Worm (Caenorhabditis elegans) whole organism, L2 larva: Measurements from ENCODE around the gene cdk-5.
A peak's percentile ranks its signal among the peaks of the same experiment; 100 is the strongest.

ENCODE experiments used
- C34F6.9 ChIP-seq: fragments of 150-350 bp; optimal IDR thresholded peaks from 2 replicates; lab custom pipeline; 2014; ENCODE audit warnings: missing biosample characterization, missing genetic modification characterization
- F13H6.1 ChIP-seq: sonication (generic microtip); optimal IDR thresholded peaks from 2 replicates; lab custom pipeline; 2016; ENCODE audit warnings: missing genetic modification characterization, missing compliant biosample characterization
- R02D3.7 ChIP-seq: fragments of 150-350 bp; optimal IDR thresholded peaks from 2 replicates; lab custom pipeline; 2014; ENCODE audit warnings: missing biosample characterization, missing genetic modification characterization
- Y55F3AM.14 ChIP-seq: fragments of 200-800 bp; sonication (Bioruptor generic); optimal IDR thresholded peaks from 2 replicates; lab custom pipeline; 2018; ENCODE audit warnings: mild to moderate bottlenecking, missing genetic modification characterization, missing compliant biosample characterization
- ZK546.5 ChIP-seq: sonication (generic microtip); optimal IDR thresholded peaks from 2 replicates; lab custom pipeline; 2017; ENCODE audit warnings: missing biosample characterization, missing genetic modification characterization
- alr-1 ChIP-seq: fragments of 150-350 bp; optimal IDR thresholded peaks from 2 replicates; lab custom pipeline; 2014; ENCODE audit warnings: missing biosample characterization, missing genetic modification characterization
- aly-2 ChIP-seq: fragments of 150-350 bp; optimal IDR thresholded peaks from 2 replicates; lab custom pipeline; 2014; ENCODE audit warnings: missing biosample characterization, missing genetic modification characterization
- ama-1 ChIP-seq: fragments of 150-350 bp; optimal IDR thresholded peaks from 2 replicates; lab custom pipeline; 2018; ENCODE audit warnings: inconsistent platforms
- blmp-1 ChIP-seq: sonication (generic microtip); optimal IDR thresholded peaks from 2 replicates; lab custom pipeline; 2017; ENCODE audit warnings: missing genetic modification characterization, mild to moderate bottlenecking, missing compliant biosample characterization, antibody characterized with exemption, moderate library complexity; ENCODE audit not compliant: insufficient read depth
- ceh-16 ChIP-seq: fragments of 150-350 bp; optimal IDR thresholded peaks from 2 replicates; lab custom pipeline; 2014; ENCODE audit warnings: missing biosample characterization, missing genetic modification characterization
- ceh-82 ChIP-seq: fragments of 150-350 bp; optimal IDR thresholded peaks from 2 replicates; lab custom pipeline; 2014; ENCODE audit warnings: missing biosample characterization, missing genetic modification characterization
- crh-2 ChIP-seq: sonication (generic microtip); optimal IDR thresholded peaks from 2 replicates; lab custom pipeline; 2017; ENCODE audit warnings: missing biosample characterization, missing genetic modification characterization
- dmd-4 ChIP-seq: sonication (generic microtip); optimal IDR thresholded peaks from 2 replicates; lab custom pipeline; 2017; ENCODE audit warnings: missing biosample characterization, missing genetic modification characterization
- egl-27 ChIP-seq: sonication (generic microtip); optimal IDR thresholded peaks from 3 replicates; lab custom pipeline; 2017; ENCODE audit warnings: missing biosample characterization, missing genetic modification reagents, missing genetic modification characterization
- elt-1 ChIP-seq: fragments of 150-350 bp; optimal IDR thresholded peaks from 2 replicates; lab custom pipeline; 2014; ENCODE audit warnings: missing biosample characterization, missing genetic modification characterization
- elt-3 ChIP-seq: sonication (generic microtip); optimal IDR thresholded peaks from 2 replicates; lab custom pipeline; 2017; ENCODE audit warnings: missing biosample characterization, missing genetic modification characterization
- fos-1 ChIP-seq: fragments of 150-350 bp; optimal IDR thresholded peaks from 2 replicates; lab custom pipeline; 2014; ENCODE audit warnings: missing biosample characterization, missing genetic modification characterization
- gmeb-1 ChIP-seq: fragments of 150-350 bp; optimal IDR thresholded peaks from 2 replicates; lab custom pipeline; 2014; ENCODE audit warnings: missing biosample characterization, missing genetic modification characterization
- lin-11 ChIP-seq: fragments of 150-350 bp; sonication (generic microtip); optimal IDR thresholded peaks from 2 replicates; lab custom pipeline; 2014; ENCODE audit warnings: missing biosample characterization, missing genetic modification characterization, inconsistent platforms, mixed read lengths
- lin-13 ChIP-seq: fragments of 150-350 bp; optimal IDR thresholded peaks from 2 replicates; lab custom pipeline; 2014; ENCODE audit warnings: missing biosample characterization, missing genetic modification reagents, missing genetic modification characterization
- lin-39 ChIP-seq: fragments of 150-350 bp; optimal IDR thresholded peaks from 2 replicates; lab custom pipeline; 2014; ENCODE audit warnings: missing biosample characterization, missing genetic modification reagents, missing genetic modification characterization
- lsy-2 ChIP-seq, 2 experiments: fragments of 150-350 bp in 1 of 2; sonication (generic microtip) in 1 of 2; optimal IDR thresholded peaks; 2 replicates each; lab custom pipeline; 2014 to 2017; ENCODE audit warnings: missing biosample characterization in 2 of 2, missing genetic modification characterization in 2 of 2
- mab-5 ChIP-seq: fragments of 150-350 bp; optimal IDR thresholded peaks from 2 replicates; lab custom pipeline; 2014; ENCODE audit warnings: missing biosample characterization, missing genetic modification characterization
- mbf-1 ChIP-seq: sonication (generic microtip); optimal IDR thresholded peaks from 2 replicates; lab custom pipeline; 2017; ENCODE audit warnings: missing biosample characterization, missing genetic modification characterization
- mdl-1 ChIP-seq, 2 experiments: fragments of 150-350 bp in 1 of 2; sonication (generic microtip) in 1 of 2; optimal IDR thresholded peaks; 2 replicates each; lab custom pipeline; 2017; ENCODE audit warnings: missing biosample characterization in 2 of 2, missing genetic modification characterization in 2 of 2
- nhr-10 ChIP-seq: sonication (generic microtip); optimal IDR thresholded peaks from 2 replicates; lab custom pipeline; 2017; ENCODE audit warnings: missing biosample characterization, missing genetic modification characterization
- nhr-11 ChIP-seq: fragments of 150-350 bp; optimal IDR thresholded peaks from 2 replicates; lab custom pipeline; 2014; ENCODE audit warnings: missing biosample characterization, missing genetic modification characterization
- nhr-12 ChIP-seq: fragments of 150-350 bp; optimal IDR thresholded peaks from 2 replicates; lab custom pipeline; 2014; ENCODE audit warnings: missing biosample characterization, missing genetic modification characterization
- nhr-129 ChIP-seq: fragments of 150-350 bp; optimal IDR thresholded peaks from 2 replicates; lab custom pipeline; 2014; ENCODE audit warnings: missing biosample characterization, missing genetic modification characterization
- nhr-21 ChIP-seq: fragments of 150-350 bp; optimal IDR thresholded peaks from 2 replicates; lab custom pipeline; 2014; ENCODE audit warnings: missing biosample characterization, missing genetic modification characterization
- nhr-23 ChIP-seq: fragments of 150-350 bp; optimal IDR thresholded peaks from 2 replicates; lab custom pipeline; 2014; ENCODE audit warnings: missing biosample characterization, missing genetic modification reagents, missing genetic modification characterization
- nhr-237 ChIP-seq: fragments of 150-350 bp; optimal IDR thresholded peaks from 2 replicates; lab custom pipeline; 2014; ENCODE audit warnings: missing biosample characterization, missing genetic modification characterization
- nhr-25 ChIP-seq: fragments of 150-350 bp; sonication (generic microtip); optimal IDR thresholded peaks from 3 replicates; lab custom pipeline; 2014; ENCODE audit warnings: missing biosample characterization, missing genetic modification characterization
- nhr-6 ChIP-seq: fragments of 150-350 bp; optimal IDR thresholded peaks from 2 replicates; lab custom pipeline; 2014; ENCODE audit warnings: missing biosample characterization, missing genetic modification characterization
- nhr-77 ChIP-seq: fragments of 150-350 bp; optimal IDR thresholded peaks from 2 replicates; lab custom pipeline; 2014; ENCODE audit warnings: missing biosample characterization, missing genetic modification characterization
- peb-1 ChIP-seq: fragments of 150-350 bp; optimal IDR thresholded peaks from 2 replicates; lab custom pipeline; 2014; ENCODE audit warnings: missing biosample characterization, missing genetic modification characterization
- sem-4 ChIP-seq: fragments of 150-350 bp; optimal IDR thresholded peaks from 2 replicates; lab custom pipeline; 2014; ENCODE audit warnings: missing biosample characterization, missing genetic modification reagents, missing genetic modification characterization
- skn-1 ChIP-seq: sonication (generic microtip); optimal IDR thresholded peaks from 2 replicates; lab custom pipeline; 2017; ENCODE audit warnings: missing biosample characterization, missing genetic modification characterization
- sma-3 ChIP-seq: sonication (generic microtip); optimal IDR thresholded peaks from 2 replicates; lab custom pipeline; 2016; ENCODE audit warnings: missing genetic modification reagents, missing genetic modification characterization, missing compliant biosample characterization
- sma-9 ChIP-seq, 2 experiments: fragments of 150-350 bp in 1 of 2; sonication (generic microtip) in 1 of 2; optimal IDR thresholded peaks; 2 replicates each; lab custom pipeline; 2014 to 2016; ENCODE audit warnings: missing genetic modification characterization in 2 of 2, mild to moderate bottlenecking in 1 of 2, missing biosample characterization in 1 of 2, missing compliant biosample characterization in 1 of 2, missing genetic modification reagents in 1 of 2, moderate library complexity in 1 of 2
- snpc-4 ChIP-seq: fragments of 150-350 bp; optimal IDR thresholded peaks from 2 replicates; lab custom pipeline; 2014; ENCODE audit warnings: missing biosample characterization, missing genetic modification characterization
- unc-39 ChIP-seq: fragments of 150-350 bp; optimal IDR thresholded peaks from 2 replicates; lab custom pipeline; 2014; ENCODE audit warnings: missing biosample characterization, missing genetic modification characterization
- unc-55 ChIP-seq: fragments of 150-350 bp; sonication (generic microtip); optimal IDR thresholded peaks from 3 replicates; lab custom pipeline; 2014; ENCODE audit warnings: missing biosample characterization, missing genetic modification reagents, missing genetic modification characterization
- unc-62 ChIP-seq: fragments of 150-350 bp; optimal IDR thresholded peaks from 2 replicates; lab custom pipeline; 2014; ENCODE audit warnings: missing biosample characterization, missing genetic modification reagents, missing genetic modification characterization
- zag-1 ChIP-seq: fragments of 150-350 bp; optimal IDR thresholded peaks from 2 replicates; lab custom pipeline; 2014; ENCODE audit warnings: missing biosample characterization, missing genetic modification characterization
- ztf-1 ChIP-seq: fragments of 200-800 bp; sonication (Bioruptor generic); conservative IDR thresholded peaks from 2 replicates; pipeline ENCODE4 v1.3.6; 2022; ENCODE audit warnings: missing genetic modification characterization, missing compliant biosample characterization
- ztf-11 ChIP-seq: sonication (generic microtip); optimal IDR thresholded peaks from 2 replicates; lab custom pipeline; 2017; ENCODE audit warnings: missing biosample characterization, missing genetic modification characterization
- ztf-4 ChIP-seq: fragments of 150-350 bp; optimal IDR thresholded peaks from 2 replicates; lab custom pipeline; 2014; ENCODE audit warnings: missing biosample characterization, missing genetic modification characterization

cdk-5 gene

DNA sequence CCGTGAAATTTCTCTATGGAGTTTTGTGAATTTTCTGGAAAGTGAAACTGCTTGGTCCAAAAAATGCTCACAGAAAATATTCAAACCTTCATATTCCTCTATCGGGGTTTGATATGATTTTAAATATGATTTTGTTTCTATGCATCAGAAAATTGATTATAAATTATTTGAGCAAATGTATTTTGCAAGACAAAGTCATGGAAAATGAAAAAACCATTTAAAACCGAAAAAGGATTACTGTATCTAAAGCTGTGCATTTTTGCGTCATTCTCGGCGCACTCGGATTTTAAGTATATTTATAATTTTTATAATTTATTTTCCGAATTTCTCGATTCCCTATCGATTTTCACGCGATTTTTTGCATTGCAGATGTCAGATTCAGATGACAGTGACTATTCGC lies 5.4 kb upstream of the cdk-5 start, which contains the start of gene pssy-2:
Gene pssy-2, plus strand, starts transcription at position 301 of the 400 bp plus-strand sequence.
- TF ChIP-seq unc-39 (tag; lab: Kevin White, UChicago), result no peak
- TF ChIP-seq, all 48 proteins: peak for 0

DNA sequence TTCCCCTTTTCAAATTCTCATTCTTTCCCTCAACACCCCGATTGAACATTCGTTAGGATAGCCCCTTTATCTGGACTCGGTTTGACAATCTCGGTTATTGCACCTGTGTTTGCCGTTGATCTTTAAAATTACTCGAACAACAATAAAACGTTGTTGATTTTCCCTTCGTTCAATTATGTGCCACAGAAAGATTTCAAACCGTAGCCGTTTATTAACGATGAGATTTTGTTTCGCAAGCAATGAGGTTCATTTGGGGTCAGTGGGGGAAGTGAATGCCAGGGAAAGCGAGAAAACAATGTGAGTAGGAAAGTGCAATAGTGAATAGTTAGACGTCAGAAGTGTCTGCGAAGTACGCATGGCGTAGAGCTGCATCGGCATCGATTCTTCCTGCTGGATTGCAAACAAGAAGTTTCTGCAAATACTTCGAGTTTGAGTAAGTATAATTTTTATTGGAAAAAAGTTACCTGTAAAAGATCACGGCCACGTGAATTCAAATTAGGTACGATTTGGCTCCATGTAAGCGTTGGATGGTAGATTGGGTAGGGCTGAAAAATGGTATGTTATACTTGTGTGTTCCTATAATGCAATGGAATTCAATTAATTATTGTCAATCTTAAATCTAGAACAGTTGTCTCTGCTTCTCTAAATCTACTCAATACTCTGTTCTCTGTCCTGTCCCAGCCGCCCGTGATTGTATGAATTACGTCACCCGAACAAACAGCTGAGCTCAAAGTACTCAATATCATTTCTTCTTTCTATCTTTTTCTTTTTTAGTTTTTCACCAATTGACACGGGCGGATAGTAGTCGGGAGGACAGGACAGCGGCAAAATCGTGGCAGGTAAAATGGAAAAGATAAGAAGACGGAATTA lies 1.4 kb downstream of the cdk-5 start, which contains the start of gene kel-3:
Gene kel-3, plus strand, starts transcription at position 328 of the 870 bp plus-strand sequence.
- TF ChIP-seq egl-27 (tag; lab: Kevin White, UChicago), result peak; percentile 28
- no peak for TF ChIP-seq nhr-12 (tag; lab: Kevin White, UChicago)
- TF ChIP-seq peb-1 (tag; lab: Kevin White, UChicago), result no peak
- peak; percentile 90 for TF ChIP-seq crh-2 (tag; lab: Kevin White, UChicago)
- peak; percentile 26 for TF ChIP-seq sem-4 (tag; lab: Kevin White, UChicago)
- TF ChIP-seq sma-9 (GFP tag; optimal IDR thresholded peaks at IDR 0.05; lab: Kevin White, UChicago), result peak; percentile 92
- TF ChIP-seq sma-9 (tag; optimal IDR thresholded peaks at IDR 0.05; lab: Kevin White, UChicago), result no peak
- TF ChIP-seq ztf-1, result 0 out of 2 replicates have a peak, but pooled peaks have one; percentile 20
- TF ChIP-seq fos-1 (tag; lab: Kevin White, UChicago), result peak; percentile 63
- peak in 1 of 2 experiments; percentile 42 for TF ChIP-seq mdl-1 (tag; optimal IDR thresholded peaks at IDR 0.05; lab: Kevin White, UChicago)
- peak; percentile 77 for TF ChIP-seq ztf-4 (tag; lab: Kevin White, UChicago)
- TF ChIP-seq elt-1, result no peak
- TF ChIP-seq F13H6.1 (tag; lab: Kevin White, UChicago), result peak; percentile 83
- TF ChIP-seq skn-1 (tag; lab: Kevin White, UChicago), result no peak
- peak; percentile 96 for TF ChIP-seq ama-1 (lab: Kevin White, UChicago)
- TF ChIP-seq zag-1 (tag; lab: Kevin White, UChicago), result peak; percentile 63
- no peak for TF ChIP-seq ztf-11
- peak; percentile 53 for TF ChIP-seq nhr-25
- peak; percentile 20 for TF ChIP-seq nhr-237 (tag; lab: Kevin White, UChicago)
- TF ChIP-seq nhr-21 (tag; lab: Kevin White, UChicago), result peak; percentile 86
- TF ChIP-seq C34F6.9, result peak; percentile 56
- TF ChIP-seq unc-55, result peak; percentile 14
- peak; percentile 60 for TF ChIP-seq nhr-6
- no peak for TF ChIP-seq dmd-4 (tag; lab: Kevin White, UChicago)
- no peak for TF ChIP-seq elt-3
- TF ChIP-seq alr-1 (tag; lab: Kevin White, UChicago), result no peak
- TF ChIP-seq ceh-82, result no peak
- peak; percentile 69 for TF ChIP-seq lin-13
- no peak for TF ChIP-seq unc-62
- peak; percentile 64 for TF ChIP-seq nhr-11 (tag; lab: Kevin White, UChicago)
- peak; percentile 23 for TF ChIP-seq nhr-77
- peak; percentile 33 for TF ChIP-seq nhr-10 (tag; lab: Kevin White, UChicago)
- TF ChIP-seq aly-2, result peak; percentile 8
- no peak for TF ChIP-seq unc-39 (tag; lab: Kevin White, UChicago)
- no peak for TF ChIP-seq nhr-23
- no peak for TF ChIP-seq snpc-4 (tag; lab: Kevin White, UChicago)
- peak; percentile 38 to 82 for TF ChIP-seq lsy-2 (tag; optimal IDR thresholded peaks at IDR 0.05; lab: Kevin White, UChicago)
- TF ChIP-seq lin-39 (tag; lab: Kevin White, UChicago), result no peak
- TF ChIP-seq blmp-1 (tag; lab: Kevin White, UChicago), result peak; percentile 53
- peak; percentile 85 for TF ChIP-seq nhr-129 (tag; lab: Kevin White, UChicago)
- TF ChIP-seq sma-3 (GFP tag; lab: Kevin White, UChicago), result peak; percentile 66
- peak; percentile 60 for TF ChIP-seq gmeb-1 (tag; lab: Kevin White, UChicago)
- TF ChIP-seq mbf-1 (tag; lab: Kevin White, UChicago), result no peak
- peak; percentile 54 for TF ChIP-seq Y55F3AM.14 (GFP tag; lab: Kevin White, UChicago)
- no peak for TF ChIP-seq ceh-16 (tag; lab: Kevin White, UChicago)
- no peak for TF ChIP-seq lin-11 (tag; lab: Kevin White, UChicago)
- TF ChIP-seq ZK546.5 (tag; lab: Kevin White, UChicago), result peak; percentile 56
- no peak for TF ChIP-seq mab-5 (tag; lab: Kevin White, UChicago)
- TF ChIP-seq R02D3.7 (tag; lab: Kevin White, UChicago), result no peak
